Worm (Caenorhabditis elegans): Measurements from ENCODE around the gene psa-3.
A peak's percentile ranks its signal among the peaks of the same experiment; 100 is the strongest.

DNA sequence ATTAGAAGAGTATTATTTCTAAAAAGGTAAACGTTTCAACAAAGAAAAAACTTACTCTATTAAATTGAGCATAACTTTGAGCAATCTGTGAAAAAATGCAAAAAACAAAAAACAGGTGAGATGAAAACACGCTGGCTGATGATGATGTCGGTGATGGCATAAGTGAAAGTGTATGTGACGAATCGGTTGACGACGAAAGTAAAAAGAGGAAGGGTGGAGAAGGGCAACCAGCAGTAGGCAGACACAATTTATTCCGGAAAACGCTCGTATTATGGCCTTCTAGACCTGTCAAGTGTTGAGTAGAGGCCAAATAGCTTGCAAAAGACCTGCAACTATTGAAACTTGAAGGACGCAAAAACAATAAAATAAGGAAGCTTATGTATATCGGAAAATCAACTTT is 20.2 kb downstream of the psa-3 start, which contains the start of gene nas-13:
- no peak for TF ChIP-seq skn-1 (tag; optimal IDR thresholded peaks at IDR 0.05)
- no peak for TF ChIP-seq nhr-237 (tag; optimal IDR thresholded peaks at IDR 0.05)
- TF ChIP-seq peb-1 (tag; optimal IDR thresholded peaks at IDR 0.05), result no peak
- no peak for TF ChIP-seq egl-27 (tag; optimal IDR thresholded peaks at IDR 0.05)
- TF ChIP-seq fos-1 (tag; optimal IDR thresholded peaks at IDR 0.05), result no peak
- TF ChIP-seq elt-3 (tag; optimal IDR thresholded peaks at IDR 0.05), result no peak
- peak; percentile 40 for TF ChIP-seq blmp-1 (tag; optimal IDR thresholded peaks at IDR 0.05; ENCODE audit: insufficient read depth)
- no peak for TF ChIP-seq lin-11 (tag; optimal IDR thresholded peaks at IDR 0.05)
- TF ChIP-seq alr-1 (tag; optimal IDR thresholded peaks at IDR 0.05), result no peak
- TF ChIP-seq ceh-82 (tag; optimal IDR thresholded peaks at IDR 0.05), result no peak
- TF ChIP-seq nhr-10 (tag; optimal IDR thresholded peaks at IDR 0.05), result no peak
- TF ChIP-seq nhr-11 (tag; optimal IDR thresholded peaks at IDR 0.05), result no peak
- TF ChIP-seq nhr-6 (tag; optimal IDR thresholded peaks at IDR 0.05), result no peak
- no peak for TF ChIP-seq snpc-4 (tag; optimal IDR thresholded peaks at IDR 0.05)
